Worm (Caenorhabditis elegans): ENCODE results near the gene F20B10.3.

Gene F20B10.3

DNA sequence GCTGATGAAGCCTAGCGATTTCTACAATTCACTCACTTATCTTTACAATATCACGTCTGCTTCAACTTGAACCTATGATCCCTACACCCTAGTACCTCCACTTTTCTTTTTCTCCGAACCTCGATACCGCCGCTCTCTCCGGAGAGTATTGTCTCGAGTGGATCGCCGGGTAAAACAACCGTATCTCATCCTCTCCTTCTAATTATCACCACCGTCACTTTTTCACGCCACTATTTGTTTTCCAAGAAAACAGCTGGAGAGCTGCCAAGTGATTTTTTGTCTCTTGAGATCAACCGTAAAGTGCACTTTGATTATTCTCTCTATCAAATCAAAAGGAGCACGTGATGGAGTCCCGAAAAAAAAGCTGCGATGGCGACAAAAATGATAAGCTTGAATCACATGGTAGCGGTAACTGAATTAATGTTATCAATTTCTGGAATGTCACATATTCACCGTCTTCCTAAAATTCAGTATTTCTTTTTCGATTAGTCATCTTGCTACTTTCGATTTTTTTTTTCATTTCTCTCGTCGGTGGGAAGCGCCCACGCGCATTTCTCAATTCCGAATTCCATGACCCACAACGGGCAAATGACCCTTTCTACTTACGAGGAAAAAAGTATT lies 31.6 kb downstream of the F20B10.3 start (continued):
- TF ChIP-seq nhr-28 (tag; optimal IDR thresholded peaks at IDR 0.05) (peak; percentile 36), zip-11 (GFP tag; IDR thresholded peaks at IDR 0.05) (no peak), hlh-30 (tag; optimal IDR thresholded peaks at IDR 0.05; ENCODE audit: insufficient read depth) (peak; percentile 72), dmd-8 (GFP tag; IDR thresholded peaks at IDR 0.05) (no peak), ces-1 (GFP tag; optimal IDR thresholded peaks at IDR 0.05) (no peak), sdz-12 (GFP tag; optimal IDR thresholded peaks at IDR 0.05) (no peak), T26A8.4 (GFP tag; IDR thresholded peaks at IDR 0.05) (no peak), lin-38 (GFP tag; IDR thresholded peaks at IDR 0.05) (peak; percentile 16), nhr-237 (tag; optimal IDR thresholded peaks at IDR 0.05) (no peak), nhr-6 (tag; optimal IDR thresholded peaks at IDR 0.05) (no peak), tra-1 (GFP tag; IDR thresholded peaks at IDR 0.05) (no peak), madf-5 (GFP tag; IDR thresholded peaks at IDR 0.05) (no peak), madf-9 (GFP tag; conservative IDR thresholded peaks at IDR 0.05) (no peak), hlh-11 (tag; optimal IDR thresholded peaks at IDR 0.05) (peak; percentile 80), Y105C5A.15 (GFP tag; IDR thresholded peaks at IDR 0.05) (no peak), F44E2.7 (GFP tag; IDR thresholded peaks at IDR 0.05) (no peak), mxl-3 (GFP tag; optimal IDR thresholded peaks at IDR 0.05) (no peak), nhr-42 (GFP tag; IDR thresholded peaks at IDR 0.05) (no peak), nhr-77 (tag; optimal IDR thresholded peaks at IDR 0.05) (peak; percentile 19), lin-39 (tag; optimal IDR thresholded peaks at IDR 0.05) (no peak), ZK337.2 (GFP tag; IDR thresholded peaks at IDR 0.05) (no peak), lin-13 (GFP tag; optimal IDR thresholded peaks at IDR 0.05) (no peak), F37D6.2 (tag; optimal IDR thresholded peaks at IDR 0.05) (no peak), lin-29 (GFP tag; IDR thresholded peaks at IDR 0.05) (no peak), aly-2 (tag; optimal IDR thresholded peaks at IDR 0.05) (no peak), dve-1 (tag; optimal IDR thresholded peaks at IDR 0.05; ENCODE audit: insufficient read depth) (peak; percentile 92), hif-1 (tag; optimal IDR thresholded peaks at IDR 0.05) (peak in 1 of 2 experiments; percentile 51), set-16 (GFP tag; IDR thresholded peaks at IDR 0.05) (no peak), mes-2 (tag; optimal IDR thresholded peaks at IDR 0.05; ENCODE audit: poor library complexity, severe bottlenecking) (peak; percentile 1), lin-1 (GFP tag; IDR thresholded peaks at IDR 0.05) (no peak), pha-4 (GFP tag; IDR thresholded peaks at IDR 0.05) (0 out of 2 replicates have a peak, but pooled peaks have one; percentile 14), pha-4 (tag; optimal IDR thresholded peaks at IDR 0.05) (no peak), nhr-48 (tag; optimal IDR thresholded peaks at IDR 0.05) (peak; percentile 3), zip-2 (tag; optimal IDR thresholded peaks at IDR 0.05) (no peak), spr-1 (tag; optimal IDR thresholded peaks at IDR 0.05) (no peak), lsy-2 (tag; optimal IDR thresholded peaks at IDR 0.05) (peak in 1 of 2 experiments; percentile 3), zfp-2 (tag; optimal IDR thresholded peaks at IDR 0.05) (no peak), zfp-3 (GFP tag; conservative IDR thresholded peaks at IDR 0.05) (no peak), Y75B8A.6 (GFP tag; IDR thresholded peaks at IDR 0.05) (no peak), arid-1 (GFP tag; conservative IDR thresholded peaks at IDR 0.05) (no peak), nhr-76 (tag; optimal IDR thresholded peaks at IDR 0.05) (no peak), ztf-7 (tag; optimal IDR thresholded peaks at IDR 0.05) (no peak), dmd-9 (GFP tag; IDR thresholded peaks at IDR 0.05) (no peak), aha-1 (tag) (peak; percentile 82), fos-1 (tag; optimal IDR thresholded peaks at IDR 0.05) (no peak), dmd-6 (GFP tag; IDR thresholded peaks at IDR 0.05) (peak; percentile 79), fkh-10 (GFP tag; optimal IDR thresholded peaks at IDR 0.05) (no peak), ctbp-1 (GFP tag; IDR thresholded peaks at IDR 0.05) (no peak), ztf-11 (tag; optimal IDR thresholded peaks at IDR 0.05) (no peak), nhr-111 (GFP tag; optimal IDR thresholded peaks at IDR 0.05) (no peak), nhr-10 (tag; optimal IDR thresholded peaks at IDR 0.05) (no peak), php-3 (GFP tag; IDR thresholded peaks at IDR 0.05) (0 out of 2 replicates have a peak, but pooled peaks have one; percentile 13)

Data from whole organism, L4 larva.